Worm (Caenorhabditis elegans) whole organism, early embryonic: Measurements from ENCODE around the gene C41G6.12.

Experiments used
- B0310.2 ChIP-seq: sonication (generic microtip); optimal IDR thresholded peaks from 2 replicates; lab custom pipeline; 2016; ENCODE audit warnings: mild to moderate bottlenecking, missing genetic modification characterization, missing compliant biosample characterization
- F13C5.2 ChIP-seq: sonication (generic microtip); optimal IDR thresholded peaks from 2 replicates; lab custom pipeline; 2017; ENCODE audit warnings: mild to moderate bottlenecking, missing genetic modification characterization, inconsistent platforms, missing compliant biosample characterization
- aly-1 ChIP-seq: sonication (generic microtip); optimal IDR thresholded peaks from 2 replicates; lab custom pipeline; 2016; ENCODE audit warnings: missing genetic modification characterization, missing compliant biosample characterization
- ama-1 ChIP-seq: fragments of 150-350 bp; optimal IDR thresholded peaks from 2 replicates; lab custom pipeline; 2014
- ceh-13 ChIP-seq: fragments of 200-800 bp; sonication (Bioruptor generic); optimal IDR thresholded peaks from 2 replicates; lab custom pipeline; 2018; ENCODE audit warnings: mild to moderate bottlenecking, missing genetic modification characterization, missing compliant biosample characterization
- ceh-36 ChIP-seq: sonication (generic microtip); optimal IDR thresholded peaks from 2 replicates; lab custom pipeline; 2016; ENCODE audit warnings: missing genetic modification characterization, inconsistent platforms, missing compliant biosample characterization
- ets-7 ChIP-seq: sonication (generic microtip); optimal IDR thresholded peaks from 2 replicates; lab custom pipeline; 2016; ENCODE audit warnings: missing genotype, missing genetic modification characterization, missing compliant biosample characterization
- flt-1 ChIP-seq: fragments of 200-800 bp; sonication (Bioruptor generic); IDR thresholded peaks from 2 replicates; pipeline ENCODE4 v1.3.6; 2022; ENCODE audit warnings: missing genetic modification characterization, missing compliant biosample characterization
- hmbx-1 ChIP-seq: sonication (generic microtip); optimal IDR thresholded peaks from 2 replicates; lab custom pipeline; 2016; ENCODE audit warnings: mild to moderate bottlenecking, missing genetic modification characterization, missing compliant biosample characterization
- hmg-4 ChIP-seq: fragments of 200-800 bp; sonication (Bioruptor generic); optimal IDR thresholded peaks from 2 replicates; lab custom pipeline; 2018; ENCODE audit warnings: mild to moderate bottlenecking, missing genetic modification characterization, missing compliant biosample characterization
- hnd-1 ChIP-seq: sonication (generic microtip); optimal IDR thresholded peaks from 2 replicates; lab custom pipeline; 2016; ENCODE audit warnings: missing genetic modification characterization, missing compliant biosample characterization
- pes-1 ChIP-seq: fragments of 200-800 bp; sonication (Bioruptor generic); IDR thresholded peaks from 2 replicates; pipeline ENCODE4 v1.3.6; 2022; ENCODE audit warnings: missing genetic modification reagents, missing genetic modification characterization, missing compliant biosample characterization
- scrt-1 ChIP-seq: fragments of 200-800 bp; sonication (Bioruptor generic); IDR thresholded peaks from 2 replicates; pipeline ENCODE4 v1.3.6; 2022; ENCODE audit warnings: missing genetic modification characterization, missing compliant biosample characterization
- sea-1 ChIP-seq: fragments of 200-800 bp; sonication (Bioruptor generic); conservative IDR thresholded peaks from 2 replicates; pipeline ENCODE4 v1.3.6; 2022; ENCODE audit warnings: missing genetic modification characterization, missing compliant biosample characterization
- tbx-11 ChIP-seq: fragments of 200-800 bp; sonication (Bioruptor generic); IDR thresholded peaks from 2 replicates; pipeline ENCODE4 v1.3.6; 2022; ENCODE audit warnings: missing genetic modification characterization, missing compliant biosample characterization
- tbx-37 ChIP-seq: fragments of 200-800 bp; sonication (Bioruptor generic); conservative IDR thresholded peaks from 2 replicates; pipeline ENCODE4 v1.3.6; 2022; ENCODE audit warnings: missing genetic modification reagents, missing genetic modification characterization, missing compliant biosample characterization
- tra-4 ChIP-seq: sonication (generic microtip); optimal IDR thresholded peaks from 2 replicates; lab custom pipeline; 2017; ENCODE audit warnings: missing genetic modification characterization, missing compliant biosample characterization

C41G6.12 gene

DNA sequence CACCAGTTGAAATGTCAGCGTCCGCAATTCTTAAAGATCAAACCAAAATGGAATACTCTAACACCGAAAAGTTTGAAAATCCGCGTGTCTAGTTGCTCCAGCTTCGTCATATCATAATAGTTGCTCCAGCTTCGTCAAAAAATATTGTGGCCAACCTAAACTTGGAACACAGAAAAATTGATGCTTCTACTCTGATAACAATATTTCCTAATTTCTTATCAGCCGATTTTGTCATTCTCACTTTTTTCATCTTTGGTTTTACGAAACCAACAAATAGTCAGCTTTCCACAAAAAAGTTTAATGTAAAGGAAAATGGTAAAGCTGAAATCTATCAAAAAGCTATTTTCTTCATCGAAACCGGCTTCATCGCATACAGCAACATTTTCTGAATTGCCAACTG, 25.2 kb downstream of the C41G6.12 start, which contains the start of gene fbxa-84:
Gene fbxa-84 (plus strand): TSS at position 34 of the 400 bp plus-strand sequence.
- TF ChIP-seq F13C5.2 (tag; lab: Kevin White, UChicago) = no peak
- TF ChIP-seq tbx-37 (GFP tag; lab: Robert Waterston, UW) = no peak
- TF ChIP-seq flt-1 (GFP tag; lab: Robert Waterston, UW) = no peak
- no peak for TF ChIP-seq sea-1 (GFP tag; lab: Robert Waterston, UW)
- TF ChIP-seq scrt-1 (GFP tag; lab: Robert Waterston, UW) = no peak
- no peak for TF ChIP-seq ceh-36 (tag; lab: Kevin White, UChicago)
- no peak for TF ChIP-seq hmbx-1 (tag; lab: Kevin White, UChicago)
- no peak for TF ChIP-seq hmg-4
- TF ChIP-seq tra-4 (tag; lab: Kevin White, UChicago) = no peak
- no peak for TF ChIP-seq B0310.2 (tag; lab: Kevin White, UChicago)
- TF ChIP-seq ets-7 (tag; lab: Kevin White, UChicago) = no peak
- TF ChIP-seq hnd-1 = no peak
- no peak for TF ChIP-seq ama-1
- no peak for TF ChIP-seq pes-1 (GFP tag; lab: Robert Waterston, UW)
- TF ChIP-seq tbx-11 = no peak
- TF ChIP-seq aly-1 = no peak
- TF ChIP-seq ceh-13 = no peak

DNA sequence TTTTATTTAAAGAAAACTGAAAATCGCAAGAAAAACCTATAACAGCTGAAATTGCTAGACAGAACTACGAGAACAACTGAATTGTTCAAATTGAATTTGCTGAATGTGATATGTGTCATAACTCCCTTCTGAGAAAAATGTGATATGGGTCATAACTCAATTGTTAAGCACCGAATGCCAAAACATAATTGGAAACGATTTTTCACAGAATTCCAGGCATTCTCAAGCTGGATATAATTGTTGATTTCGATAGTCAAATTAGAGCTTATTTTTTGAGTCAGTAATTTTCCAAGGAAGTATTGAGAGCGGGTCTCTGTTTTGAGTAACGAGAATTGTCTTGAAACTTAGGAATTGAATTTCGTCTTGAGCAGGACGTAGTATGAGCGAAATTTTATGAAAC, 25.7 kb downstream of the C41G6.12 start:
- no peak for TF ChIP-seq aly-1
- TF ChIP-seq ama-1 = no peak
- no peak for TF ChIP-seq ceh-13
- no peak for TF ChIP-seq B0310.2 (tag; lab: Kevin White, UChicago)
- no peak for TF ChIP-seq hmbx-1 (tag; lab: Kevin White, UChicago)
- TF ChIP-seq ets-7 (tag; lab: Kevin White, UChicago) = no peak
- no peak for TF ChIP-seq flt-1 (GFP tag; lab: Robert Waterston, UW)
- no peak for TF ChIP-seq hmg-4
- TF ChIP-seq tra-4 (tag; lab: Kevin White, UChicago) = no peak
- TF ChIP-seq hnd-1 = no peak
- TF ChIP-seq tbx-11 = no peak
- TF ChIP-seq sea-1 (GFP tag; lab: Robert Waterston, UW) = no peak
- TF ChIP-seq tbx-37 (GFP tag; lab: Robert Waterston, UW) = no peak
- TF ChIP-seq ceh-36 (tag; lab: Kevin White, UChicago) = no peak
- no peak for TF ChIP-seq scrt-1 (GFP tag; lab: Robert Waterston, UW)

DNA sequence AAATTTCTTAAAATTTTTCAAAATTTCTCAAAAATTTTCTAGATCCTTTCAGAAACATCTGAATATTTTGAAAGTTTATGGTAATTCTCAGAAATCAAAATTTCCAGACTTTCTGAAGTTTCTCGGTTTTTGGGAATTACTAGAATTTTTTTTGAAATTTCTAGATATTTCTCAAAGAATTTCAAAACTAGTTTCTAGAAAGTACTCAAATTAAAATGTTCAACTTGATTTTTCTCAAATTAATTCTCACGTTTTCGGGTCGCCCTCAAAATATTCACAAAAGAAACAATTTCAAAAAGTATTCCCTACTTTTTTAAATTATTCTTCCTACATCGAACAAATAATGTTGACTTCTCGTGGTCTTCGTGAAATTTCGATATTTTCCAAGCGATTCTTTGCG, 27.8 kb downstream of the C41G6.12 start, which contains the start of gene T09F5.10:
Gene T09F5.10 (plus strand): TSS at position 301 of the 400 bp plus-strand sequence.
- TF ChIP-seq F13C5.2 (tag; lab: Kevin White, UChicago) = no peak
- TF ChIP-seq hmbx-1 (tag; lab: Kevin White, UChicago) = no peak
- TF ChIP-seq B0310.2 (tag; lab: Kevin White, UChicago) = no peak

DNA sequence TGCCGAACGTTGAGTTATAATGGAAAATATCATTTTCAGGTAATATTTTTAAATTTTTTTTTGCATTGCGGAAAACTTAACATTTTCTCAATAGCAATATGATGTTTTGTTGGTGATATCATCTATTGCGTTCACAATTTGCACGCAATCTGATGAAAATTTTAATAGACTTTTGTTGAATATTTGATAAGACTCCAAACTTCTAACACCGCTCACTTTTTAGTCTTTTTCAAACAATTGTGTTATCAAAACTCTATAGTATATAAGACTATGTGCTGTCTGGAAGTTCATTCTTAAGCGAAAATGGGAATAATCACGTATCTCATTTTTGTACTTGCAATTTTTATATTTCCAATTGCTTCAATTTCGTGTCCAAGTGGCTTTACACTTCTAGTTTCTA, 32.1 kb downstream of the C41G6.12 start, which contains the start of gene clec-47:
Gene clec-47 (plus strand): TSS at position 301 of the 400 bp plus-strand sequence.
- TF ChIP-seq ceh-36 (tag; lab: Kevin White, UChicago) = no peak
- no peak for TF ChIP-seq aly-1
- no peak for TF ChIP-seq tbx-37 (GFP tag; lab: Robert Waterston, UW)
- TF ChIP-seq hnd-1 = no peak
- no peak for TF ChIP-seq hmbx-1 (tag; lab: Kevin White, UChicago)

DNA sequence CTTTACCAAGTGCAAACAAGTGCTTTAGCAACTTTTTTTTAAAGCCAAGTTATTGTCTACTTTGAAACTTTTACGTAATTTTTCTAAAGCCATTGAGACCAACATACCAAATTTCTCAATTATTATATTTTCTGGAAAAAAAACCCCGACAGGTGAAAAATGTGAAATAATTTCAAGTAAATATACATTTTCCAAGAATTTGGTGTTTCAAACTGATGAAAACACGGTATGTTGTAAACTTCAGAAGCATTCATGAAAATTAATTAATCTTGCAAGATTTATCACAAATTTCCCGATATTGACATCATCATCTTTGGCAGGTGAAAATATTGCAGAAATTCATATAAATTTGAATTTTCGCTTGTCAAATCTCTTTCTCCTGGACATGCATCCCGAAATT, 44.9 kb downstream of the C41G6.12 start, which contains the start of gene srz-11:
Gene srz-11 (plus strand): TSS at position 386 of the 400 bp plus-strand sequence.
- no peak for TF ChIP-seq scrt-1 (GFP tag; lab: Robert Waterston, UW)
- no peak for TF ChIP-seq ceh-13
- TF ChIP-seq hnd-1 = no peak
- no peak for TF ChIP-seq hmbx-1 (tag; lab: Kevin White, UChicago)
- no peak for TF ChIP-seq sea-1 (GFP tag; lab: Robert Waterston, UW)
- TF ChIP-seq B0310.2 (tag; lab: Kevin White, UChicago) = no peak
- TF ChIP-seq tbx-11 = no peak
- no peak for TF ChIP-seq tbx-37 (GFP tag; lab: Robert Waterston, UW)
- TF ChIP-seq F13C5.2 (tag; lab: Kevin White, UChicago) = no peak
- TF ChIP-seq ets-7 (tag; lab: Kevin White, UChicago) = no peak
- no peak for TF ChIP-seq ceh-36 (tag; lab: Kevin White, UChicago)

DNA sequence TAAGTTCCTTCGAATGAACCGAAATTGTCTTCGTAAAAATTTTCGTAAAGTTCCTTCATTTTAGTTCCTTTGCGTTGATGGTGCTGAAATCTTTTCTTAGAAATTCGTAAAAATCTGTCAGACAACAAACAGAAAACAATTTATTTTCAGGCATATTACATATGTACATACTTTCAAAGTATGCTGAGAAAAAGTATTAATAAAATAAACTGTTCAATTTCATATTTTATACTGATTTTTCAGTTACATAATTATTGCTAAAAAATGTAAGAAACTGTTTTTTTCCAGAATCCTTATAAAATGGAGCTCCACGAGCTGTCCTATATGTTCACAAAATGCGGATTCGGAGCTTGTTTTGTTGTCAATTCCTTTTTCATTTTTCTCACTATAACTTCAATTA, 48.9 kb downstream of the C41G6.12 start, which contains the start of gene str-45:
Gene str-45 (plus strand): TSS at position 301 of the 400 bp plus-strand sequence.
- TF ChIP-seq hmbx-1 (tag; lab: Kevin White, UChicago) (no peak), sea-1 (GFP tag; lab: Robert Waterston, UW) (no peak)
